Fruit fly (Drosophila melanogaster): Measurements from ENCODE around the gene CG4565.

DNA sequence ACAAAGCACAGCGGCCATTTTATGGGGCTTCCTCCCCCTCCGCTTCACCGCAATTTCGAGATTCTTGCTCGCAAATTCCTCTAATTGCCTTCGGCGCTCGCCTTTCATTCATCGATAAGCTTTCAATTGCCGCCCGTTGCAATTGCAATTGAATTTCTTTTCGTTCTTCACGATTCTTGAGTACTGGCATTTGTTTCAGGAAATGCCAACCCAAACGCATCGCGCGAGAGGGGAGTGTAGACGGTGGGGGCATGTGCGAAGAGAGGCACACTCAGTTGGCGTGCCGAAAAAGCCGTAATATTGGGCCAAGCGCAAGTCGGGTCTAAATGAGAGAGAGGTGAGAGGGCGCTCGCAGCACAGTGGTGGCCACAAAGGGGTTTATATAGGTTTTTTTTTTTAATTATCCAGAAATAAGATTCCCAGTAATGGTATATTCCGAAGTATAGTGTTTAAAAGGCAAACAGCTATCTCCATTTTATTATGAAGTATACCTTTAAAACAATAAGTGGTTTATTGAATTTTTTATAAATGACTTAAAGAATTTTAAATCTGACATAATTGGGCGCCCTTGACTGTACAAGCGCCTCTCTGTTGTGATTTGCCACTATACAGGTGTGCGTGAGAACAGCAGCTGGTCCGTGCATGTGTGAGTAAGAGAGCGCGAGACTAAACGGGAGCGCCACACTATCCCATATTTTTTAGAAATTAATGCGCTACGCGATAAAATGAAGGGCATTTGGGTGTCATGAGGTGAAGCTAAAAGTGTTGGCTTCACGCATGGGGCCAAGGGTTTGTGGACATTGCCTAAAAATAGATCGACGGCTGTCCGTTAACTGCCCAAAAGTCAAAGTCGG, 34.2 kb downstream of the CG4565 start:
- TF ChIP-seq CrebA (GFP tag; optimal IDR thresholded peaks at IDR 0.05; ENCODE audit: borderline replicate concordance) (no peak), Hr83 (GFP tag; optimal IDR thresholded peaks at IDR 0.05; ENCODE audit: poor library complexity, severe bottlenecking) (peak; percentile 3), pan (optimal IDR thresholded peaks at IDR 0.05) (no peak), Hr78 (GFP tag; optimal IDR thresholded peaks at IDR 0.05) (no peak)

All from whole organism, wandering third instar larva.